Worm (Caenorhabditis elegans) whole organism, early embryonic: ENCODE measurements around the gene sel-11.

Source experiments
- F13C5.2 ChIP-seq: sonication (generic microtip); optimal IDR thresholded peaks from 2 replicates; lab custom pipeline; 2017; ENCODE audit warnings: mild to moderate bottlenecking, missing genetic modification characterization, inconsistent platforms, missing compliant biosample characterization
- ama-1 ChIP-seq: fragments of 150-350 bp; optimal IDR thresholded peaks from 2 replicates; lab custom pipeline; 2014
- ceh-36 ChIP-seq: sonication (generic microtip); optimal IDR thresholded peaks from 2 replicates; lab custom pipeline; 2016; ENCODE audit warnings: missing genetic modification characterization, inconsistent platforms, missing compliant biosample characterization
- ets-7 ChIP-seq: sonication (generic microtip); optimal IDR thresholded peaks from 2 replicates; lab custom pipeline; 2016; ENCODE audit warnings: missing genotype, missing genetic modification characterization, missing compliant biosample characterization
- flt-1 ChIP-seq: fragments of 200-800 bp; sonication (Bioruptor generic); IDR thresholded peaks from 2 replicates; pipeline ENCODE4 v1.3.6; 2022; ENCODE audit warnings: missing genetic modification characterization, missing compliant biosample characterization
- hnd-1 ChIP-seq: sonication (generic microtip); optimal IDR thresholded peaks from 2 replicates; lab custom pipeline; 2016; ENCODE audit warnings: missing genetic modification characterization, missing compliant biosample characterization
- scrt-1 ChIP-seq: fragments of 200-800 bp; sonication (Bioruptor generic); IDR thresholded peaks from 2 replicates; pipeline ENCODE4 v1.3.6; 2022; ENCODE audit warnings: missing genetic modification characterization, missing compliant biosample characterization
- tbx-11 ChIP-seq: fragments of 200-800 bp; sonication (Bioruptor generic); IDR thresholded peaks from 2 replicates; pipeline ENCODE4 v1.3.6; 2022; ENCODE audit warnings: missing genetic modification characterization, missing compliant biosample characterization
- tbx-37 ChIP-seq: fragments of 200-800 bp; sonication (Bioruptor generic); conservative IDR thresholded peaks from 2 replicates; pipeline ENCODE4 v1.3.6; 2022; ENCODE audit warnings: missing genetic modification reagents, missing genetic modification characterization, missing compliant biosample characterization

- TF ChIP-seq ama-1 = no peak
- TF ChIP-seq ets-7 = no peak
- TF ChIP-seq F13C5.2 (tag; lab: Kevin White, UChicago) = no peak
- TF ChIP-seq tbx-11 (GFP tag; lab: Robert Waterston, UW) = no peak
- no peak for TF ChIP-seq scrt-1 (GFP tag; lab: Robert Waterston, UW)
- no peak for TF ChIP-seq hnd-1
- TF ChIP-seq tbx-37 = no peak
- TF ChIP-seq ceh-36 (tag; lab: Kevin White, UChicago) = no peak
- no peak for TF ChIP-seq flt-1 (GFP tag; lab: Robert Waterston, UW)
Measured at ce11 chrV:11794172-11794571, 27.0 kb downstream of the sel-11 start.
